ENCODE assay signal across 1 fruit fly cellular context in genomic region chrX:6031692-6032091, dm6.
A peak's percentile ranks its signal among the peaks of the same experiment; 100 is the strongest.
TF ChIP-seq lines count a peak whose summit lies in the region.

No protein-coding gene starts in this region.

TF ChIP-seq in whole organism, embryonic, 481 proteins besides CTCF, POLR2A, EP300 and RAD21 (continued from another document and continues in another):
- peak; percentile 81 for TF ChIP-seq chn (GFP tag; optimal IDR thresholded peaks at IDR 0.05; lab: Kevin White, UChicago)
- TF ChIP-seq gcm2 (GFP tag; optimal IDR thresholded peaks at IDR 0.05; lab: Kevin White, UChicago): peak; percentile 52
- TF ChIP-seq nau (GFP tag; optimal IDR thresholded peaks at IDR 0.05; lab: Kevin White, UChicago): peak; percentile 44
- peak; percentile 56 for TF ChIP-seq da (GFP tag; optimal IDR thresholded peaks at IDR 0.05; lab: Kevin White, UChicago)
- TF ChIP-seq cg (GFP tag; optimal IDR thresholded peaks at IDR 0.05; lab: Kevin White, UChicago): no peak
- peak; percentile 56 for TF ChIP-seq CG12942 (GFP tag; optimal IDR thresholded peaks at IDR 0.05; lab: Kevin White, UChicago)
- peak; percentile 86 for TF ChIP-seq dmrt99B (tag; optimal IDR thresholded peaks at IDR 0.05; lab: Kevin White, UChicago)
- TF ChIP-seq CG1647 (GFP tag; optimal IDR thresholded peaks at IDR 0.05; lab: Kevin White, UChicago): peak; percentile 47
- TF ChIP-seq BtbVII (GFP tag; optimal IDR thresholded peaks at IDR 0.05; lab: Kevin White, UChicago): peak; percentile 56
- TF ChIP-seq CG12071 (GFP tag; optimal IDR thresholded peaks at IDR 0.05; lab: Kevin White, UChicago): peak; percentile 64
- TF ChIP-seq tll (GFP tag; optimal IDR thresholded peaks at IDR 0.05; lab: Kevin White, UChicago): no peak
- TF ChIP-seq tio (GFP tag; optimal IDR thresholded peaks at IDR 0.05; lab: Kevin White, UChicago): peak; percentile 66
- TF ChIP-seq Rfx (GFP tag; IDR thresholded peaks at IDR 0.05; lab: Robert Waterston, UW): peak; percentile 71
- peak; percentile 92 for TF ChIP-seq Med (GFP tag; lab: Kevin White, UChicago)
- peak; percentile 56 for TF ChIP-seq CG10366 (GFP tag; IDR thresholded peaks at IDR 0.05; lab: Robert Waterston, UW)
- TF ChIP-seq Nf-YB (GFP tag; optimal IDR thresholded peaks at IDR 0.05; lab: Kevin White, UChicago): peak; percentile 40
- peak; percentile 83 for TF ChIP-seq phol (tag; optimal IDR thresholded peaks at IDR 0.05; lab: Kevin White, UChicago)
- peak; percentile 74 for TF ChIP-seq CG8359 (GFP tag; optimal IDR thresholded peaks at IDR 0.05; lab: Kevin White, UChicago; ENCODE audit: borderline replicate concordance)
- TF ChIP-seq CG13296 (GFP tag; optimal IDR thresholded peaks at IDR 0.05; lab: Kevin White, UChicago): peak; percentile 73
- TF ChIP-seq corto (GFP tag; optimal IDR thresholded peaks at IDR 0.05; lab: Kevin White, UChicago): no peak
- TF ChIP-seq HHEX (GFP tag; optimal IDR thresholded peaks at IDR 0.05; lab: Kevin White, UChicago): peak; percentile 69
- TF ChIP-seq zen (tag; optimal IDR thresholded peaks at IDR 0.05; lab: Kevin White, UChicago): peak; percentile 69
- TF ChIP-seq salm (tag; optimal IDR thresholded peaks at IDR 0.05; lab: Kevin White, UChicago): peak; percentile 65
- peak; percentile 56 for TF ChIP-seq CG14050 (GFP tag; IDR thresholded peaks at IDR 0.05; lab: Robert Waterston, UW)
- peak; percentile 68 for TF ChIP-seq CG9817 (tag; optimal IDR thresholded peaks at IDR 0.05; lab: Kevin White, UChicago)
- no peak for TF ChIP-seq yki (optimal IDR thresholded peaks at IDR 0.05; lab: Kevin White, UChicago)
- no peak for TF ChIP-seq nerfin-2 (GFP tag; IDR thresholded peaks at IDR 0.05; lab: Robert Waterston, UW; ENCODE audit: partially characterized antibody)
- peak; percentile 23 for TF ChIP-seq Neu2 (GFP tag; optimal IDR thresholded peaks at IDR 0.05; lab: Kevin White, UChicago; ENCODE audit: borderline replicate concordance)
- TF ChIP-seq CG5245 (GFP tag; optimal IDR thresholded peaks at IDR 0.05; lab: Kevin White, UChicago): peak; percentile 77
- peak; percentile 28 for TF ChIP-seq CG4282 (GFP tag; optimal IDR thresholded peaks at IDR 0.05; lab: Kevin White, UChicago)
- peak; percentile 51 for TF ChIP-seq CG31224 (GFP tag; IDR thresholded peaks at IDR 0.05; lab: Robert Waterston, UW)
- peak; percentile 65 for TF ChIP-seq CG11398 (GFP tag; optimal IDR thresholded peaks at IDR 0.05; lab: Kevin White, UChicago)
- TF ChIP-seq ewg (GFP tag; optimal IDR thresholded peaks at IDR 0.05; lab: Kevin White, UChicago): peak; percentile 68
- peak; percentile 50; the same call in 1 of the 2 replicates for TF ChIP-seq danr (GFP tag; IDR thresholded peaks at IDR 0.05; lab: Robert Waterston, UW)
- TF ChIP-seq CG10147 (GFP tag; optimal IDR thresholded peaks at IDR 0.05; lab: Kevin White, UChicago): peak; percentile 46
- peak; percentile 71 for TF ChIP-seq Hsf (GFP tag; optimal IDR thresholded peaks at IDR 0.05; lab: Kevin White, UChicago)
- peak; percentile 32; the same call in 1 of the 2 replicates for TF ChIP-seq E2f2 (GFP tag; IDR thresholded peaks at IDR 0.05; lab: Robert Waterston, UW)
- TF ChIP-seq z (GFP tag; IDR thresholded peaks at IDR 0.05; lab: Robert Waterston, UW): no peak; the same call in 2 of the 3 replicates
- peak; percentile 66; the same call in 2 of the 3 replicates for TF ChIP-seq CG11695 (GFP tag; IDR thresholded peaks at IDR 0.05; lab: Robert Waterston, UW)
- TF ChIP-seq slp2 (GFP tag; optimal IDR thresholded peaks at IDR 0.05; lab: Kevin White, UChicago): peak; percentile 46
- peak; percentile 65 for TF ChIP-seq slou (GFP tag; optimal IDR thresholded peaks at IDR 0.05; lab: Kevin White, UChicago)
- TF ChIP-seq CG10274 (GFP tag; optimal IDR thresholded peaks at IDR 0.05; lab: Kevin White, UChicago): peak; percentile 9
- peak; percentile 82; the same call in 2 of the 3 replicates for TF ChIP-seq CG34422 (GFP tag; IDR thresholded peaks at IDR 0.05; lab: Robert Waterston, UW)
- peak; percentile 79 for TF ChIP-seq CG15601 (tag; optimal IDR thresholded peaks at IDR 0.05; lab: Kevin White, UChicago)
- TF ChIP-seq B-H2 (GFP tag; optimal IDR thresholded peaks at IDR 0.05; lab: Kevin White, UChicago): peak; percentile 43
- TF ChIP-seq Fer3 (tag; optimal IDR thresholded peaks at IDR 0.05; lab: Kevin White, UChicago): peak; percentile 61
- peak; percentile 77 for TF ChIP-seq CG33557 (GFP tag; optimal IDR thresholded peaks at IDR 0.05; lab: Kevin White, UChicago)
- peak; percentile 72 for TF ChIP-seq jing (GFP tag; optimal IDR thresholded peaks at IDR 0.05; lab: Kevin White, UChicago)
- TF ChIP-seq CG11560 (tag; IDR thresholded peaks at IDR 0.05; lab: Robert Waterston, UW): 0 out of 3 replicates have a peak, but pooled peaks have one; percentile 59
- peak; percentile 19 for TF ChIP-seq sd (tag; optimal IDR thresholded peaks at IDR 0.05; lab: Kevin White, UChicago)
- TF ChIP-seq CG13287 (GFP tag; IDR thresholded peaks at IDR 0.05; lab: Robert Waterston, UW; ENCODE audit: partially characterized antibody): no peak
- TF ChIP-seq YL-1 (GFP tag; optimal IDR thresholded peaks at IDR 0.05; lab: Kevin White, UChicago): no peak
- TF ChIP-seq sug (tag; optimal IDR thresholded peaks at IDR 0.05; lab: Kevin White, UChicago): peak; percentile 52
- no peak for TF ChIP-seq Dip2 (GFP tag; IDR thresholded peaks at IDR 0.05; lab: Robert Waterston, UW)
- TF ChIP-seq CG3281 (GFP tag; optimal IDR thresholded peaks at IDR 0.05; lab: Kevin White, UChicago): peak; percentile 60
- peak; percentile 66 for TF ChIP-seq repo (GFP tag; optimal IDR thresholded peaks at IDR 0.05; lab: Kevin White, UChicago)
- peak; percentile 86 for TF ChIP-seq Side (GFP tag; optimal IDR thresholded peaks at IDR 0.05; lab: Kevin White, UChicago)
- TF ChIP-seq CG13894 (tag; optimal IDR thresholded peaks at IDR 0.05; lab: Kevin White, UChicago): peak; percentile 15
- TF ChIP-seq Kr (GFP tag; optimal IDR thresholded peaks at IDR 0.05; lab: Kevin White, UChicago): no peak
- TF ChIP-seq dan (GFP tag; IDR thresholded peaks at IDR 0.05; lab: Robert Waterston, UW): peak; percentile 24; the same call in 1 of the 2 replicates
- TF ChIP-seq twi (tag; optimal IDR thresholded peaks at IDR 0.05; lab: Kevin White, UChicago): peak; percentile 64
- no peak for TF ChIP-seq CG34224 (GFP tag; IDR thresholded peaks at IDR 0.05; lab: Robert Waterston, UW; ENCODE audit: partially characterized antibody)
- TF ChIP-seq oc (tag; optimal IDR thresholded peaks at IDR 0.05; lab: Kevin White, UChicago): peak; percentile 32
- TF ChIP-seq disco-r (GFP tag; optimal IDR thresholded peaks at IDR 0.05; lab: Kevin White, UChicago): peak; percentile 61
- TF ChIP-seq CG18619 (GFP tag; optimal IDR thresholded peaks at IDR 0.05; lab: Kevin White, UChicago): peak; percentile 56
- TF ChIP-seq PHDP (tag; optimal IDR thresholded peaks at IDR 0.05; lab: Kevin White, UChicago): peak; percentile 71
- peak; percentile 82 for TF ChIP-seq sisA (GFP tag; IDR thresholded peaks at IDR 0.05; lab: Robert Waterston, UW)
- peak; percentile 56 for TF ChIP-seq Hr3 (GFP tag; optimal IDR thresholded peaks at IDR 0.05; lab: Kevin White, UChicago)
- peak; percentile 56 for TF ChIP-seq Mes4 (GFP tag; optimal IDR thresholded peaks at IDR 0.05; lab: Kevin White, UChicago)
- TF ChIP-seq ato (GFP tag; IDR thresholded peaks at IDR 0.05; lab: Robert Waterston, UW; ENCODE audit: partially characterized antibody): no peak
- TF ChIP-seq Atf6 (GFP tag; IDR thresholded peaks at IDR 0.05; lab: Robert Waterston, UW): peak; percentile 60
- peak; percentile 59 for TF ChIP-seq CG14667 (GFP tag; IDR thresholded peaks at IDR 0.05; lab: Robert Waterston, UW)
- TF ChIP-seq Lhr (GFP tag; optimal IDR thresholded peaks at IDR 0.05; lab: Kevin White, UChicago): peak; percentile 50
- TF ChIP-seq Sox102F (GFP tag; optimal IDR thresholded peaks at IDR 0.05; lab: Kevin White, UChicago): peak; percentile 77
- peak; percentile 63 for TF ChIP-seq CHES-1-like (GFP tag; optimal IDR thresholded peaks at IDR 0.05; lab: Kevin White, UChicago)
- TF ChIP-seq CG11723 (GFP tag; optimal IDR thresholded peaks at IDR 0.05; lab: Kevin White, UChicago): peak; percentile 54
- TF ChIP-seq CG6765 (GFP tag; optimal IDR thresholded peaks at IDR 0.05; lab: Kevin White, UChicago): peak; percentile 1
- TF ChIP-seq C15 (GFP tag; IDR thresholded peaks at IDR 0.05; lab: Robert Waterston, UW): no peak
- TF ChIP-seq CG2199 (GFP tag; IDR thresholded peaks at IDR 0.05; lab: Robert Waterston, UW): no peak
- peak; percentile 57 for TF ChIP-seq CG1792 (GFP tag; optimal IDR thresholded peaks at IDR 0.05; lab: Kevin White, UChicago)
- peak; percentile 63 for TF ChIP-seq CG2875 (GFP tag; optimal IDR thresholded peaks at IDR 0.05; lab: Kevin White, UChicago)
- peak; percentile 68 to 88 for TF ChIP-seq chif (GFP tag; optimal IDR thresholded peaks at IDR 0.05; lab: Kevin White, UChicago)
- peak; percentile 68 for TF ChIP-seq crc (GFP tag; optimal IDR thresholded peaks at IDR 0.05; lab: Kevin White, UChicago)
- peak; percentile 53 for TF ChIP-seq dm (GFP tag; optimal IDR thresholded peaks at IDR 0.05; lab: Kevin White, UChicago)
- TF ChIP-seq cas (GFP tag; IDR thresholded peaks at IDR 0.05; lab: Robert Waterston, UW): no peak
- peak; percentile 74 for TF ChIP-seq CG10209 (GFP tag; optimal IDR thresholded peaks at IDR 0.05; lab: Kevin White, UChicago)
- TF ChIP-seq otp (GFP tag; IDR thresholded peaks at IDR 0.05; lab: Robert Waterston, UW): peak; percentile 84
- TF ChIP-seq ind (GFP tag; optimal IDR thresholded peaks at IDR 0.05; lab: Kevin White, UChicago): peak; percentile 67
- TF ChIP-seq gce (GFP tag; IDR thresholded peaks at IDR 0.05; lab: Robert Waterston, UW): peak; percentile 57; the same call in 1 of the 3 replicates
- TF ChIP-seq mirr (GFP tag; optimal IDR thresholded peaks at IDR 0.05; lab: Kevin White, UChicago): peak; percentile 9
- TF ChIP-seq CG8478 (optimal IDR thresholded peaks at IDR 0.05; lab: Kevin White, UChicago): no peak
- TF ChIP-seq Rx (GFP tag; IDR thresholded peaks at IDR 0.05; lab: Robert Waterston, UW): peak; percentile 48; the same call in 1 of the 2 replicates
- no peak for TF ChIP-seq CG7745 (tag; optimal IDR thresholded peaks at IDR 0.05; lab: Kevin White, UChicago)
- no peak for TF ChIP-seq Elba2 (GFP tag; optimal IDR thresholded peaks at IDR 0.05; lab: Kevin White, UChicago)
- TF ChIP-seq row (GFP tag; IDR thresholded peaks at IDR 0.05; lab: Robert Waterston, UW): peak; percentile 88
- TF ChIP-seq H15 (GFP tag; IDR thresholded peaks at IDR 0.05; lab: Robert Waterston, UW): peak; percentile 67; the same call in 2 of the 3 replicates
- TF ChIP-seq Atf3 (GFP tag; optimal IDR thresholded peaks at IDR 0.05; lab: Kevin White, UChicago): peak; percentile 64
- TF ChIP-seq CG4854 (GFP tag; optimal IDR thresholded peaks at IDR 0.05; lab: Kevin White, UChicago): peak; percentile 21
- peak; percentile 44 for TF ChIP-seq Mad (GFP tag; optimal IDR thresholded peaks at IDR 0.05; lab: Kevin White, UChicago)
- peak; percentile 72 for TF ChIP-seq Sox100B (GFP tag; optimal IDR thresholded peaks at IDR 0.05; lab: Kevin White, UChicago)
- peak; percentile 40 for TF ChIP-seq CG10462 (GFP tag; optimal IDR thresholded peaks at IDR 0.05; lab: Kevin White, UChicago)
- TF ChIP-seq CG12104 (GFP tag; optimal IDR thresholded peaks at IDR 0.05; lab: Kevin White, UChicago): peak; percentile 65
- TF ChIP-seq chinmo (GFP tag; IDR thresholded peaks at IDR 0.05; lab: Robert Waterston, UW; ENCODE audit: partially characterized antibody): no peak
- no peak for TF ChIP-seq CG42726 (GFP tag; IDR thresholded peaks at IDR 0.05; lab: Robert Waterston, UW; ENCODE audit: partially characterized antibody)
- TF ChIP-seq Bteb2 (GFP tag; optimal IDR thresholded peaks at IDR 0.05; lab: Kevin White, UChicago): peak; percentile 51
- TF ChIP-seq Dip3 (GFP tag; optimal IDR thresholded peaks at IDR 0.05; lab: Kevin White, UChicago): peak; percentile 39
- peak; percentile 37; the same call in 1 of the 2 replicates for TF ChIP-seq Gsc (GFP tag; IDR thresholded peaks at IDR 0.05; lab: Robert Waterston, UW)
- no peak for TF ChIP-seq usp (GFP tag; optimal IDR thresholded peaks at IDR 0.05; lab: Kevin White, UChicago)
- TF ChIP-seq CG32767 (GFP tag; IDR thresholded peaks at IDR 0.05; lab: Robert Waterston, UW): peak; percentile 76
- TF ChIP-seq ase (GFP tag; IDR thresholded peaks at IDR 0.05; lab: Robert Waterston, UW): peak; percentile 51; the same call in 1 of the 3 replicates
- TF ChIP-seq zen2 (GFP tag; IDR thresholded peaks at IDR 0.05; lab: Robert Waterston, UW; ENCODE audit: partially characterized antibody): no peak
- peak; percentile 78 for TF ChIP-seq onecut (GFP tag; IDR thresholded peaks at IDR 0.05; lab: Robert Waterston, UW)
- peak; percentile 77 for TF ChIP-seq CG11456 (GFP tag; IDR thresholded peaks at IDR 0.05; lab: Robert Waterston, UW)
- TF ChIP-seq CG7372 (GFP tag; IDR thresholded peaks at IDR 0.05; lab: Robert Waterston, UW): peak; percentile 55; the same call in 1 of the 2 replicates
- TF ChIP-seq maf-S (GFP tag; optimal IDR thresholded peaks at IDR 0.05; lab: Kevin White, UChicago): peak; percentile 79
- no peak for TF ChIP-seq unc-4 (GFP tag; IDR thresholded peaks at IDR 0.05; lab: Robert Waterston, UW; ENCODE audit: partially characterized antibody)
- no peak for TF ChIP-seq Bgb (GFP tag; IDR thresholded peaks at IDR 0.05; lab: Robert Waterston, UW; ENCODE audit: partially characterized antibody)
- peak; percentile 62 for TF ChIP-seq wek (GFP tag; optimal IDR thresholded peaks at IDR 0.05; lab: Kevin White, UChicago)
- TF ChIP-seq lov (optimal IDR thresholded peaks at IDR 0.05; lab: Kevin White, UChicago): no peak
- peak; percentile 77; the same call in 2 of the 3 replicates for TF ChIP-seq lov (GFP tag; IDR thresholded peaks at IDR 0.05; lab: Robert Waterston, UW)
- no peak for TF ChIP-seq Opbp (GFP tag; IDR thresholded peaks at IDR 0.05; lab: Robert Waterston, UW; ENCODE audit: partially characterized antibody)
- TF ChIP-seq esg (GFP tag; conservative IDR thresholded peaks at IDR 0.05; lab: Robert Waterston, UW): peak; percentile 63
- peak; percentile 40; the same call in 1 of the 2 replicates for TF ChIP-seq MBD-R2 (GFP tag; IDR thresholded peaks at IDR 0.05; lab: Robert Waterston, UW)
- peak; percentile 90 for TF ChIP-seq Hey (tag; optimal IDR thresholded peaks at IDR 0.05; lab: Kevin White, UChicago)
- TF ChIP-seq CG15696 (tag; optimal IDR thresholded peaks at IDR 0.05; lab: Kevin White, UChicago): peak; percentile 86
- TF ChIP-seq CG11504 (tag; optimal IDR thresholded peaks at IDR 0.05; lab: Kevin White, UChicago): peak; percentile 85
- TF ChIP-seq zf30C (GFP tag; optimal IDR thresholded peaks at IDR 0.05; lab: Kevin White, UChicago): peak; percentile 81
- TF ChIP-seq trem (tag; optimal IDR thresholded peaks at IDR 0.05; lab: Kevin White, UChicago): peak; percentile 71
